Worm (Caenorhabditis elegans): Measurements from ENCODE around the gene F17A9.4.

- TF ChIP-seq nhr-237 (tag; optimal IDR thresholded peaks at IDR 0.05) (no peak), ama-1 (optimal IDR thresholded peaks at IDR 0.05) (no peak), sma-9 (GFP tag; optimal IDR thresholded peaks at IDR 0.05) (no peak), sma-9 (tag; optimal IDR thresholded peaks at IDR 0.05) (no peak)
Measured at ce11 chrV:6096559-6097155, 13.8 kb downstream of the F17A9.4 start, which contains the start of gene smut-1.

Data from whole organism, L2 larva.